Worm (Caenorhabditis elegans) whole organism, young adult: ENCODE data around the gene perm-1.

ENCODE experiments used
- B0019.2 ChIP-seq: fragments of 200-800 bp; sonication (Bioruptor generic); conservative IDR thresholded peaks from 2 replicates; pipeline ENCODE4 v1.3.6; 2022; ENCODE audit warnings: missing genetic modification reagents, missing genetic modification characterization, missing compliant biosample characterization
- B0261.1 ChIP-seq: sonication (generic microtip); optimal IDR thresholded peaks from 2 replicates; lab custom pipeline; 2016; ENCODE audit warnings: mild to moderate bottlenecking, missing genetic modification characterization, moderate library complexity, missing compliant biosample characterization
- B0336.3 ChIP-seq: fragments of 200-800 bp; sonication (Bioruptor generic); IDR thresholded peaks from 2 replicates; pipeline ENCODE4 v1.3.6; 2022; ENCODE audit warnings: missing genetic modification characterization, missing compliant biosample characterization
- D2030.7 ChIP-seq: fragments of 200-800 bp; sonication (Bioruptor generic); IDR thresholded peaks from 2 replicates; pipeline ENCODE4 v1.3.6; 2022; ENCODE audit warnings: missing genetic modification reagents, missing genetic modification characterization, missing compliant biosample characterization
- F10E7.11 ChIP-seq: sonication (generic microtip); optimal IDR thresholded peaks from 2 replicates; lab custom pipeline; 2017; ENCODE audit warnings: mild to moderate bottlenecking, missing genetic modification characterization, moderate library complexity, missing compliant biosample characterization
- F33H1.4 ChIP-seq: fragments of 200-800 bp; sonication (Bioruptor generic); IDR thresholded peaks from 2 replicates; pipeline ENCODE4 v1.3.6; 2022; ENCODE audit warnings: missing genetic modification reagents, missing genetic modification characterization, missing compliant biosample characterization
- F39B2.1 ChIP-seq: fragments of 200-800 bp; sonication (Bioruptor generic); IDR thresholded peaks from 2 replicates; pipeline ENCODE4 v1.3.6; 2022; ENCODE audit warnings: missing genetic modification reagents, missing genetic modification characterization, missing compliant biosample characterization
- F57A8.1 ChIP-seq: fragments of 200-800 bp; sonication (Bioruptor generic); optimal IDR thresholded peaks from 2 replicates; lab custom pipeline; 2018; ENCODE audit warnings: mild to moderate bottlenecking, missing genetic modification characterization, moderate library complexity, missing compliant biosample characterization
- K12H6.12 ChIP-seq: fragments of 200-800 bp; sonication (Bioruptor generic); optimal IDR thresholded peaks from 2 replicates; lab custom pipeline; 2018; ENCODE audit warnings: mild to moderate bottlenecking, missing genetic modification characterization, missing compliant biosample characterization
- Y56A3A.18 ChIP-seq: fragments of 200-800 bp; sonication (Bioruptor generic); IDR thresholded peaks from 2 replicates; pipeline ENCODE4 v1.3.6; 2022; ENCODE audit warnings: missing genetic modification reagents, missing genetic modification characterization, missing compliant biosample characterization
- atf-7 ChIP-seq: sonication (generic microtip); optimal IDR thresholded peaks from 2 replicates; lab custom pipeline; 2017; ENCODE audit warnings: mild to moderate bottlenecking, missing genetic modification characterization, missing compliant biosample characterization
- attf-5 ChIP-seq: fragments of 200-800 bp; sonication (Bioruptor generic); optimal IDR thresholded peaks from 2 replicates; lab custom pipeline; 2018; ENCODE audit warnings: mild to moderate bottlenecking, missing genetic modification characterization, missing compliant biosample characterization
- bed-2 ChIP-seq: fragments of 200-800 bp; sonication (Bioruptor generic); IDR thresholded peaks from 2 replicates; pipeline ENCODE4 v1.3.6; 2022; ENCODE audit warnings: missing genetic modification reagents, missing genetic modification characterization, missing compliant biosample characterization
- cebp-1 ChIP-seq, 2 experiments: fragments of 200-800 bp in 1 of 2; sonication (Bioruptor generic) in 1 of 2; sonication (generic microtip) in 1 of 2; IDR thresholded peaks in 1 of 2; optimal IDR thresholded peaks in 1 of 2; 2 replicates each; pipeline versions ENCODE4 v1.3.6 to Lab custom; 2017 to 2022; ENCODE audit warnings: missing compliant biosample characterization in 2 of 2, missing genetic modification characterization in 2 of 2, mild to moderate bottlenecking in 1 of 2, missing genetic modification reagents in 1 of 2, moderate library complexity in 1 of 2
- ceh-27 ChIP-seq: fragments of 200-800 bp; sonication (Bioruptor generic); optimal IDR thresholded peaks from 2 replicates; lab custom pipeline; 2018; ENCODE audit warnings: mild to moderate bottlenecking, missing genetic modification characterization, moderate library complexity, missing compliant biosample characterization
- ceh-91 ChIP-seq: fragments of 200-800 bp; sonication (Bioruptor generic); IDR thresholded peaks from 2 replicates; pipeline ENCODE4 v1.3.6; 2022; ENCODE audit warnings: missing genetic modification reagents, missing genetic modification characterization, missing compliant biosample characterization
- dpl-1 ChIP-seq: fragments of 150-350 bp; optimal IDR thresholded peaks from 2 replicates; lab custom pipeline; 2014; ENCODE audit warnings: missing biosample characterization, missing genetic modification reagents, missing genetic modification characterization
- efl-1 ChIP-seq: fragments of 150-350 bp; optimal IDR thresholded peaks from 2 replicates; lab custom pipeline; 2014; ENCODE audit warnings: missing biosample characterization, missing genetic modification reagents, missing genetic modification characterization
- egrh-3 ChIP-seq: fragments of 200-800 bp; sonication (Bioruptor generic); IDR thresholded peaks from 2 replicates; pipeline ENCODE4 v1.3.6; 2022; ENCODE audit warnings: missing genetic modification reagents, missing genetic modification characterization, missing compliant biosample characterization
- fkh-3 ChIP-seq: sonication (generic microtip); optimal IDR thresholded peaks from 2 replicates; lab custom pipeline; 2016; ENCODE audit warnings: mild to moderate bottlenecking, missing genetic modification characterization, missing compliant biosample characterization
- hmg-1.2 ChIP-seq: fragments of 200-800 bp; sonication (Bioruptor generic); IDR thresholded peaks from 2 replicates; pipeline ENCODE4 v1.3.6; 2022; ENCODE audit warnings: missing genetic modification reagents, missing genetic modification characterization, missing compliant biosample characterization
- hsf-1 ChIP-seq: fragments of 200-800 bp; sonication (Bioruptor generic); IDR thresholded peaks from 2 replicates; pipeline ENCODE4 v1.3.6; 2022; ENCODE audit warnings: missing genetic modification reagents, missing genetic modification characterization, missing compliant biosample characterization
- lin-35 ChIP-seq, 3 experiments: fragments of 150-350 bp in 2 of 3; sonication (generic microtip) in 1 of 3; optimal IDR thresholded peaks; 2 replicates each; lab custom pipeline; 2014 to 2018; ENCODE audit warnings: missing biosample characterization in 3 of 3, missing genetic modification characterization in 3 of 3, missing genetic modification reagents in 3 of 3
- lin-54 ChIP-seq: fragments of 200-800 bp; sonication (Bioruptor generic); optimal IDR thresholded peaks from 2 replicates; lab custom pipeline; 2018; ENCODE audit warnings: mild to moderate bottlenecking, missing genetic modification characterization, missing compliant biosample characterization
- lsl-1 ChIP-seq: fragments of 200-800 bp; sonication (Bioruptor generic); optimal IDR thresholded peaks from 2 replicates; lab custom pipeline; 2018; ENCODE audit warnings: mild to moderate bottlenecking, missing genetic modification characterization, moderate library complexity, missing compliant biosample characterization
- lsy-27 ChIP-seq: sonication (generic microtip); optimal IDR thresholded peaks from 2 replicates; lab custom pipeline; 2017; ENCODE audit warnings: missing genetic modification characterization, mild to moderate bottlenecking, missing compliant biosample characterization, antibody characterized with exemption, missing genotype, borderline replicate concordance; ENCODE audit not compliant: insufficient read depth
- madf-6 ChIP-seq: fragments of 200-800 bp; sonication (Bioruptor generic); IDR thresholded peaks from 2 replicates; pipeline ENCODE4 v1.3.6; 2022; ENCODE audit warnings: missing genetic modification reagents, missing genetic modification characterization, missing compliant biosample characterization
- madf-8 ChIP-seq: fragments of 200-800 bp; sonication (Bioruptor generic); conservative IDR thresholded peaks from 2 replicates; pipeline ENCODE4 v1.3.6; 2022; ENCODE audit warnings: missing genetic modification reagents, missing genetic modification characterization, missing compliant biosample characterization
- mxl-1 ChIP-seq: sonication (generic microtip); optimal IDR thresholded peaks from 2 replicates; lab custom pipeline; 2016; ENCODE audit warnings: missing genetic modification characterization, missing compliant biosample characterization
- nfyb-1 ChIP-seq: fragments of 200-800 bp; sonication (Bioruptor generic); IDR thresholded peaks from 2 replicates; pipeline ENCODE4 v1.3.6; 2022; ENCODE audit warnings: missing genetic modification reagents, missing genetic modification characterization, missing compliant biosample characterization
- nhr-80 ChIP-seq: sonication (generic microtip); optimal IDR thresholded peaks from 2 replicates; lab custom pipeline; 2016; ENCODE audit warnings: missing genetic modification characterization, missing compliant biosample characterization
- snpc-1.1 ChIP-seq: sonication (generic microtip); optimal IDR thresholded peaks from 2 replicates; lab custom pipeline; 2017; ENCODE audit warnings: missing genetic modification characterization, mild to moderate bottlenecking, missing compliant biosample characterization, antibody characterized with exemption, moderate library complexity, missing genotype, missing genetic modification reagents; ENCODE audit not compliant: insufficient read depth
- snpc-3.4 ChIP-seq: sonication (generic microtip); optimal IDR thresholded peaks from 2 replicates; lab custom pipeline; 2017; ENCODE audit warnings: missing genetic modification characterization, mild to moderate bottlenecking, missing compliant biosample characterization, antibody characterized with exemption, moderate library complexity, missing genotype, missing genetic modification reagents
- snpc-4 ChIP-seq, 5 experiments: fragments of 150-350 bp in 1 of 5; sonication (generic microtip) in 4 of 5; optimal IDR thresholded peaks; 2 replicates each; lab custom pipeline; 2014 to 2018; ENCODE audit warnings: missing genetic modification characterization in 5 of 5, missing biosample characterization in 3 of 5, antibody characterized with exemption in 2 of 5, mild to moderate bottlenecking in 2 of 5, missing compliant biosample characterization in 2 of 5, missing genotype in 2 of 5, moderate library complexity in 2 of 5, missing genetic modification reagents in 1 of 5
- somi-1 ChIP-seq: fragments of 200-800 bp; sonication (Bioruptor generic); optimal IDR thresholded peaks from 2 replicates; lab custom pipeline; 2018; ENCODE audit warnings: mild to moderate bottlenecking, missing genetic modification characterization, missing compliant biosample characterization
- tbx-9 ChIP-seq: sonication (generic microtip); optimal IDR thresholded peaks from 2 replicates; lab custom pipeline; 2016; ENCODE audit warnings: borderline replicate concordance, missing genetic modification characterization, inconsistent platforms, missing compliant biosample characterization
- tlf-1 ChIP-seq: fragments of 200-800 bp; sonication (Bioruptor generic); optimal IDR thresholded peaks from 2 replicates; lab custom pipeline; 2018; ENCODE audit warnings: mild to moderate bottlenecking, missing genetic modification characterization, missing compliant biosample characterization
- unc-130 ChIP-seq: sonication (generic microtip); optimal IDR thresholded peaks from 2 replicates; lab custom pipeline; 2016; ENCODE audit warnings: missing genetic modification reagents, missing genetic modification characterization, missing compliant biosample characterization
- unc-62 ChIP-seq: fragments of 150-350 bp; optimal IDR thresholded peaks from 2 replicates; lab custom pipeline; 2014; ENCODE audit warnings: missing biosample characterization, missing genetic modification reagents, missing genetic modification characterization
- xnd-1 ChIP-seq: sonication (generic microtip); optimal IDR thresholded peaks from 2 replicates; lab custom pipeline; 2016; ENCODE audit warnings: missing genotype, missing genetic modification reagents, missing genetic modification characterization, missing compliant biosample characterization

Gene perm-1

DNA sequence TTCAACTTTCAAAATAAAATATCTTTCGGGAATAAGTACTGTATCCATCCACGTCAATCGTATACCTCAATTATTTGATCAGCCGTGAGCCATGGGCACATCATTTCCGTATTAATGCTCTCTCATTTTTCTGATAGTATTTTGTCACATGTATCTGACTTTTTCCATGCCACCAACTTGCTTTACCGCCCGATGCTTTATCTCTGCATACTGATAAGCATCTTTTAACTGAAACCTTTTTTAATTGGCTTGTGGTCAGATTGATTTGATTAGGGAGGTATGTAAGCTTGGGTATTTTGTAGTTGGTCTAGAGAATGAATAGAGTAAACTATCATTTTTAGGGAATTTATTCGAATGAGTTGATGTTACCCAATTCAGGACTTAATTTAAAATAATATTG lies 8.7 kb downstream of the perm-1 start:
- peak; percentile 49 for TF ChIP-seq nhr-80 (tag; lab: Kevin White, UChicago)
- TF ChIP-seq tlf-1: no peak

DNA sequence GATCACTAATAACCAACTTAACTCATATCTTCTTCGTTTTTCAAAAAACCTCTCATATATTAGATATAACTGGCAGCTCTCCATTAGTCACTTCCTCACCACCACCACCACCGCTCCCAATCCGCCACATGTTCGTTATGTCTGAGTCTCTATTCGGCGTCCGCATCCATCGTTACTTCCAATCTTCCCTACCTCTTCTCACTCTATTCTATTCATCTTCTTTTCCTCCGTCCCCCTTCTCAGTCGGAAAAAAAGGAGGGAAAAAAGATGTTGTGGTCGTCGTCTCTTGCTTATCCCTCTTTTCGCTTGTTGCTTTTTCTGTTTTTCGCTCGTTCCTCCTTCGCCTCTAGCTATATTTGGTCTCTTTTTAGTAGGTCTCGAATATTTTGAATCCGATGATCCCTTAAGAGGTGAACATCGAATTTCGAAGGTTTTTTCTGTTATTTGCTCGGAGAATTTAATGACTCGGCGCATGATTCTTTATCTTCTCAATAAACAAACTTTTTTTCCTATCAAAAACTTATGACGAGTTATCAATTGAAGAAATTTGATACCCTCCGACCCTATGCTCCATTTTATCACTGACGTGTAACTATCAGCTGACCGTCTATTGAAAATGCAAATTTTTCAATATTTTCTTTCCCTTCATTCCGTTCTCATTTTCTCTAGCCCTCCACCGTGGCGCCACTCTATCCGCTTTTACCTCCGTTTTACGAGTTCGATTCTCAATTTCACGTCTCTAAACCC lies 11.4 kb downstream of the perm-1 start:
- TF ChIP-seq efl-1 (GFP tag; lab: Kevin White, UChicago) (no peak), nhr-80 (tag; lab: Kevin White, UChicago) (peak; percentile 62), lin-35 (GFP tag; optimal IDR thresholded peaks at IDR 0.05; lab: Kevin White, UChicago) (peak in 1 of 3 experiments; percentile 65), ceh-27 (GFP tag; lab: Kevin White, UChicago) (no peak), hsf-1 (GFP tag; lab: Robert Waterston, UW) (no peak), cebp-1 (GFP tag; IDR thresholded peaks at IDR 0.05; lab: Robert Waterston, UW) (no peak), cebp-1 (tag; optimal IDR thresholded peaks at IDR 0.05; lab: Kevin White, UChicago) (peak; percentile 33), K12H6.12 (tag; lab: Kevin White, UChicago) (peak; percentile 38), hmg-1.2 (GFP tag; lab: Robert Waterston, UW) (peak; percentile 48; the same call in 1 of the 2 replicates), snpc-4 (GFP tag; optimal IDR thresholded peaks at IDR 0.05; lab: Kevin White, UChicago) (no peak), snpc-4 (tag; optimal IDR thresholded peaks at IDR 0.05; lab: Kevin White, UChicago) (peak in 1 of 4 experiments; percentile 4), nfyb-1 (0 out of 2 replicates have a peak, but pooled peaks have one; percentile 7), atf-7 (tag; lab: Kevin White, UChicago) (peak; percentile 1)

DNA sequence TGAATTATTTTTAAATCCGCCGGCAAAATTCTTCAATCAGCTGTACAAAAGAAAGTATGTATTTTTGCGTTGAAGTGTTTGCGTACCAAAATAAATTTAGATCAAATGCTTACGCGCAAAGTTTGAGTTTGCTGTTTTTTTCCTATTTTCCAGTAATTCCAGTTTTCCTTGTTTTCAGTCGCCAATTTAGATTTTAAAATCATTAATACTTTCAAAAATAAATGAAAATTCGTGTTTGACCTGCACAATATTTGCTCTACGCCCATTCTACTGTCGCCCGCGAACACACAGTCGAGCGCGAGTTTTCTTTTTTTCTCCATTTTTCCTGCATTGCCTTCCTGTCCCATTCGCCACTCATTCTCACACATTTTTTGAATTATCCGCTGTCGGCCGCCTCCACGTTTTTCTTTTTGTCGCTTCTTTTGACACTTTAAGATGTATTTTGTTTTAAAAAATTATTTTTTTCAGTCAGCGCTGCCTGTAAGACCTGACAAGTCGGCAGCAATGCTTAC lies 12.2 kb downstream of the perm-1 start, which contains the start of gene ptc-1:
Gene ptc-1, plus strand, starts transcription at position 462 of the 512 bp plus-strand sequence.
- TF ChIP-seq hmg-1.2 (GFP tag; lab: Robert Waterston, UW) (peak; percentile 41; the same call in 1 of the 2 replicates), tbx-9 (tag; lab: Kevin White, UChicago) (no peak), F39B2.1 (GFP tag; lab: Robert Waterston, UW) (no peak), B0019.2 (GFP tag; lab: Robert Waterston, UW) (0 out of 2 replicates have a peak, but pooled peaks have one; percentile 21), unc-130 (GFP tag; lab: Kevin White, UChicago) (peak; percentile 17), lsy-27 (no peak), egrh-3 (GFP tag; lab: Robert Waterston, UW) (no peak), hsf-1 (GFP tag; lab: Robert Waterston, UW) (peak; percentile 72), B0261.1 (tag; lab: Kevin White, UChicago) (no peak), snpc-1.1 (tag; lab: Kevin White, UChicago) (peak; percentile 55), tlf-1 (peak; percentile 9), madf-6 (peak; percentile 91), B0336.3 (no peak), fkh-3 (tag; lab: Kevin White, UChicago) (no peak), F57A8.1 (GFP tag; lab: Kevin White, UChicago) (no peak), D2030.7 (peak; percentile 50), efl-1 (GFP tag; lab: Kevin White, UChicago) (peak; percentile 83), ceh-91 (GFP tag; lab: Robert Waterston, UW) (peak; percentile 60), snpc-3.4 (tag; lab: Kevin White, UChicago) (peak; percentile 24), attf-5 (GFP tag; lab: Kevin White, UChicago) (no peak), madf-8 (peak; percentile 62), bed-2 (GFP tag; lab: Robert Waterston, UW) (no peak), Y56A3A.18 (no peak), xnd-1 (tag; lab: Kevin White, UChicago) (peak; percentile 72), nfyb-1 (no peak), mxl-1 (no peak), somi-1 (GFP tag; lab: Kevin White, UChicago) (no peak), dpl-1 (GFP tag; lab: Kevin White, UChicago) (peak; percentile 67), lin-54 (peak; percentile 49), atf-7 (tag; lab: Kevin White, UChicago) (no peak), F10E7.11 (tag; lab: Kevin White, UChicago) (no peak), F33H1.4 (GFP tag; lab: Robert Waterston, UW) (peak; percentile 49), unc-62 (GFP tag; lab: Kevin White, UChicago) (no peak), lsl-1 (GFP tag; lab: Kevin White, UChicago) (peak; percentile 78)
